Fruit fly (Drosophila melanogaster) whole organism: ENCODE data around the gene Desi.

Experiments used
- CG8478 ChIP-seq: fragments of >200 bp; optimal IDR thresholded peaks from 2 replicates; lab custom pipeline; 2018; ENCODE audit warnings: inconsistent platforms
- Dll ChIP-seq: fragments of >200 bp; optimal IDR thresholded peaks from 2 replicates; lab custom pipeline; 2017
- EcR ChIP-seq, 2 experiments: fragments of >200 bp; optimal IDR thresholded peaks; 2 replicates each; lab custom pipeline; 2017; ENCODE audit warnings: missing biosample characterization in 2 of 2, missing genetic modification characterization in 2 of 2, missing genetic modification reagents in 2 of 2
- pan ChIP-seq: fragments of >200 bp; optimal IDR thresholded peaks from 2 replicates; lab custom pipeline; 2017
- psq ChIP-seq: fragments of >200 bp; optimal IDR thresholded peaks from 2 replicates; lab custom pipeline; 2017
- usp ChIP-seq: fragments of >200 bp; optimal IDR thresholded peaks from 2 replicates; lab custom pipeline; 2017; ENCODE audit warnings: missing biosample characterization, missing genetic modification characterization, mixed read lengths

Desi gene

DNA sequence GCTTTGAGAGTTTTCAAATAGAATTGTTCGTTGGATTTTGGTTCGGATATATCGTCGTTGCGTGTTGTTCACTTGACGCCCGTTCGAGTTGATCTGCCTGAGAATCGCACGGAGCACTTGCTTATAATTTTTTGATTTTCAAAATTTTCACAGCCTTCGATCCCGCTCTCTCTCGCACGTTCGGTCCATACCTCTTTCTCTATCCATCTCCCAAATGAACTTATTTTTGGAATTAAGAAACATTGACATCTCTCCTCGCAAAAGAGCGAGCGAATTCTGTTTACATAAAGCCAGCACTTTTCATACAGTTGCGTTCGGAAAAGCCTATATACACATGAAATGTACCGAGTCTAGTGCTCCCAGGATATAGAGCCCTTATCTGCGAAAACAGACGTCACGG, 2.1 kb upstream of the Desi start, which contains the start of the genes CG45076, CG45078 and fau:
TSS of gene CG45076 (minus strand) at position 101 of the 400 bp plus-strand sequence.
TSS of gene CG45078 (minus strand) at position 101 of the 400 bp plus-strand sequence.
TSS of gene fau (minus strand) at position 101 of the 400 bp plus-strand sequence.
- TF ChIP-seq CG8478 (lab: Kevin White, UChicago) (no peak), psq (lab: Kevin White, UChicago) (no peak), usp (GFP tag; lab: Kevin White, UChicago) (no peak), pan (lab: Kevin White, UChicago) (no peak), Dll (lab: Kevin White, UChicago) (no peak), EcR (GFP tag; optimal IDR thresholded peaks at IDR 0.05; lab: Kevin White, UChicago) (no peak)

dm6 chr3R:10778151-10778550, 1.2 kb upstream of the Desi start:
- TF ChIP-seq pan (lab: Kevin White, UChicago) (no peak), CG8478 (lab: Kevin White, UChicago) (no peak)

DNA sequence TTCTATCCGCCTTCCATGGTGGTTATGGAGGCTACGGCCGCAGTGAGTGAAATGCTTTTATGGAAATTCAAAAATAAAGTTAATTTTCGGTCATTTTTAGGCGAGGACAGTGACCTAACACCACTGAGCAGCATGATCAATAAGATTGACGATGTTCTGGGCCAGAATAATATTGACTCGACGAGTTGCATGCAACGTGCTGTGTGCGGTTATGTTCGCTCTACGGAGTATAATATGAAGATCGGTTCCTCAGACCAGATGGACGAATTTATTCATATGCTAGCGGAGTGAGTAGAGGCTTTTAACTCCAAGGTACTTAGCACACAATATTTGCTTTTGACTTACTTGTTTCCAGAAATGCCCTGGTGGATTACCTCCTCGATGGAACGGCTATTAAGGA, 792 bp downstream of the Desi start:
- TF ChIP-seq Dll (lab: Kevin White, UChicago) (no peak), EcR (GFP tag; optimal IDR thresholded peaks at IDR 0.05; lab: Kevin White, UChicago) (no peak), pan (lab: Kevin White, UChicago) (no peak), CG8478 (lab: Kevin White, UChicago) (no peak), usp (GFP tag; lab: Kevin White, UChicago) (no peak), psq (lab: Kevin White, UChicago) (no peak)

dm6 chr3R:10782167-10782566, 2.8 kb downstream of the Desi start, which contains the start of gene CG42633:
Gene CG42633 (minus strand): TSS chr3R:10782267.
- TF ChIP-seq Dll (lab: Kevin White, UChicago) (no peak), EcR (GFP tag; optimal IDR thresholded peaks at IDR 0.05; lab: Kevin White, UChicago) (no peak), psq (lab: Kevin White, UChicago) (no peak)

- no peak for TF ChIP-seq usp (GFP tag; lab: Kevin White, UChicago)
- TF ChIP-seq EcR (GFP tag; optimal IDR thresholded peaks at IDR 0.05; lab: Kevin White, UChicago), result no peak
- TF ChIP-seq CG8478 (lab: Kevin White, UChicago), result no peak
- no peak for TF ChIP-seq Dll (lab: Kevin White, UChicago)
- no peak for TF ChIP-seq pan (lab: Kevin White, UChicago)
- no peak for TF ChIP-seq psq (lab: Kevin White, UChicago)
Measured at dm6 chr3R:10784058-10784499, 4.7 kb downstream of the Desi start, which contains the start of the genes mRpL37 and Rbp1. Gene mRpL37 (minus strand): TSS chr3R:10784092. Gene Rbp1 (plus strand): TSS chr3R:10784383.

DNA sequence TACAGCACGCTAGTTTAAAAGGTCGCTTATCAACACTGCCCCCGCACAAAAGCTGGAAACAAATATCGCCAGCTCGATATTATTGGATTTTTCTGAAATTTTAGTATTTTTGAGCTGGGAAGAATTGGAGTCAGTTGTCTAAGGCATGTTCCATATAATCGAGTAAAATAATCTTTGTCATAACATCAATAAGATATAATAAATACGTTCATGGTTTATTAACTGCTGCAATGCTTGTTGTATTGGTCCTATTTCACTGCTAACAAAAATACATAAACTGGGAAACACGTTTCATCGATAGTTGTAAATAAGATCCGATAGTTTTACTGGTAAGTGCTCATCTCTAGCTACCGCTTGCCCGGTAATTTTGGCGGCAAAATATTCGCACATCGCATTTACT, 8.8 kb downstream of the Desi start, which contains the start of the genes Art1 and Mcm5:
TSS of gene Art1 (minus strand) at position 41 of the 400 bp plus-strand sequence.
TSS of gene Mcm5 (plus strand) at position 339 of the 400 bp plus-strand sequence.
- TF ChIP-seq EcR (GFP tag; optimal IDR thresholded peaks at IDR 0.05; lab: Kevin White, UChicago), result no peak

- TF ChIP-seq usp (GFP tag; lab: Kevin White, UChicago) (no peak), CG8478 (lab: Kevin White, UChicago) (no peak), Dll (lab: Kevin White, UChicago) (no peak), pan (lab: Kevin White, UChicago) (no peak), EcR (GFP tag; optimal IDR thresholded peaks at IDR 0.05; lab: Kevin White, UChicago) (no peak), psq (lab: Kevin White, UChicago) (no peak)
Measured at dm6 chr3R:10792604-10793003, 13.2 kb downstream of the Desi start, which contains the start of gene CG14687. Gene CG14687 (plus strand): TSS chr3R:10792904.

DNA sequence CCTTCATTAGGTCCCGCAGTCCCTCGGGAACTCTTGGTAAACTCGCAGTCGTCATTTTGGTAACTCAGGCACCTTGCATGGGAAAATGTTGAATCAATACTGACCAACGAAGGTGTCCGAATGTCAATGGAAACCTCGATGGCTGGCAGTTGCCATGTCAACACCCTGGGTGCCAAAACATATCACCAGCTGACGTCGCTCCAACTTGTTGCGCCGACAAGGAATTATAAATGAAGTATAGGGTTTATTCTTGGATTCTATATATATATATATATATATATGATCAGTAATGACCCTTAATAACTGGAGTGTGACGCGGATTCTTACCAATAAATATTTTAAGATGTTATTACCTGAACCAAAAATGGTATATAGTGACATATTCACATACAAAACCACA, 24.5 kb downstream of the Desi start, which contains the start of gene CG14692:
TSS of gene CG14692 (minus strand) at position 101 of the 400 bp plus-strand sequence.
- TF ChIP-seq CG8478 (lab: Kevin White, UChicago), result no peak

- TF ChIP-seq usp (GFP tag; lab: Kevin White, UChicago) (no peak), Dll (lab: Kevin White, UChicago) (no peak)
Measured at dm6 chr3R:10815032-10815431, 35.7 kb downstream of the Desi start, which contains the start of the genes CG14693 and TTLL15. Gene CG14693 (minus strand): TSS chr3R:10815047. Gene TTLL15 (plus strand): TSS chr3R:10815288.

DNA sequence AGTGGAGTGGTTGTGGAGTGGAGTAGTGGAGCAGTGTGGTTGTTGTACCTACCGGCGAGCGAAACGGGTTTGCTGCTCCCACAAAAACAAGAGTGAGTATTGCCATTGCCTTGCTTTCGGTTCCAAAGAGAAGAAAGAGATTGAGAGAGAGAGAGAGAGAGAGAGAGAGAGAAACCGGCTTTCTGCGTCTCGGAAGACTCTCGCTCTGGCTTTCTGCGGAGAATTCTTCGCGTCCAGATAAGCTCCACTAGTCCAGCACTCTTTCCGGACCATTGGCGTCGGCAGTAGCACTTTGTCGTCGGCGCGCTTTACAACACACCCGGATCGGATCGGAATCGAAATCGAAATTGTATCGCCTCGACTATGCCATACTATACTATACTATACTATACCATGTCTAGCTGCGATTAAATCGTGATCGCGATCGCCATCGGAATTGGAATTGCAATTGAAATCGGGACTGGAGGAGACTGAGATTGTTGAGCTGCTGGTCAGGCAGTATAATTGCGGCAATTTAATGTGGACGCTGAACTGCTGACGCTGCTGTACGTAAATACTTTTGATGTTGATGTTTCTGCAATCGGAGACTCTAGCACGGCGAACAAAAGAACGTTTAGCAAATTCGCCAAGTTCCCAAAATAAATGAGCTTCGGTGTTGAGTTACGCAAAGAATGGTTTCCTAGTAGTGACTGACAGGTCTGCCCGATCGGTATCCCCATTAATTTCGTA, 47.6 kb downstream of the Desi start, which contains the start of gene Cad86C:
TSS of gene Cad86C (plus strand) at position 284 of the 729 bp plus-strand sequence.
- TF ChIP-seq pan (lab: Kevin White, UChicago), result no peak
- TF ChIP-seq Dll (lab: Kevin White, UChicago), result peak; percentile 84

DNA sequence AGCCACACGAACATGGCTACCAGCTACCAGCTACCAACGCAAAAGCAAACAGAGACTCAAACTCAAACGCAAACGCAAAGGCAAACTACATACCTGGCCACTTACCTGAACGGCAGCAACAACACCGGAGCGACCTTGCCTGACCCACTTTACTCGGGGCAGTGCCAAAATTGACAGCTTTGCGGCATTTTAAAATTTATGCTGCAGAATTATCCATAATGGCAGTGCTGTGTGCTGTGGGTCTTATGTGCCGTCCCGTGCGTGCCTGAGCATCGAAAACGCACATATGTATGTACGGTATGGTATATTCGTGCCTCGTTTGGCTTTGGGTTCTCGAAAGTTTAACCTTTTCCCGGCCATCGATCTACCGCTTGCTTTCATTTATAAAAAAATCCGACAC, 49.3 kb downstream of the Desi start:
- TF ChIP-seq Dll (lab: Kevin White, UChicago) (no peak), pan (lab: Kevin White, UChicago) (no peak), CG8478 (lab: Kevin White, UChicago) (no peak), psq (lab: Kevin White, UChicago) (no peak), usp (GFP tag; lab: Kevin White, UChicago) (no peak), EcR (GFP tag; optimal IDR thresholded peaks at IDR 0.05; lab: Kevin White, UChicago) (no peak)

DNA sequence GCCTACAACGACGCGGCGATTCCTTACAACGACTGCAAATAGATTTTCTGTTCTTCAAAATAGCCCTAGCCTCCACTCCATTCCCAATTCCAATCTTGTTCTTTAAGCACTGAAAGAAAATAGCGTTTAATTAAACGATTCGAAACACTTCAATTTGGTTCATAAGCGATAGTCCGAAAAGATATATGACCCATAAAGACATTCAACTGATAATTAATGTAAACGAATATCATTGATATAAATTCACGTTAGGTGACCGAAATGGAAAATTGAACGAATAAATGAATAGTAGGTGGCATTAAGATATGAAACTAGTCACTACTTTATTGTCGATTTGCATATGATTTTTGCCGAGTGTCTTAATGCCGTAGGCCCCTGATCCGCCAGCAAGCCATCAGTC, 50.4 kb downstream of the Desi start:
- TF ChIP-seq pan (lab: Kevin White, UChicago) (no peak), usp (GFP tag; lab: Kevin White, UChicago) (no peak), Dll (lab: Kevin White, UChicago) (no peak), psq (lab: Kevin White, UChicago) (no peak), CG8478 (lab: Kevin White, UChicago) (no peak), EcR (GFP tag; optimal IDR thresholded peaks at IDR 0.05; lab: Kevin White, UChicago) (no peak)
